Fruit fly (Drosophila melanogaster): ENCODE results near the gene CG10513.

DNA sequence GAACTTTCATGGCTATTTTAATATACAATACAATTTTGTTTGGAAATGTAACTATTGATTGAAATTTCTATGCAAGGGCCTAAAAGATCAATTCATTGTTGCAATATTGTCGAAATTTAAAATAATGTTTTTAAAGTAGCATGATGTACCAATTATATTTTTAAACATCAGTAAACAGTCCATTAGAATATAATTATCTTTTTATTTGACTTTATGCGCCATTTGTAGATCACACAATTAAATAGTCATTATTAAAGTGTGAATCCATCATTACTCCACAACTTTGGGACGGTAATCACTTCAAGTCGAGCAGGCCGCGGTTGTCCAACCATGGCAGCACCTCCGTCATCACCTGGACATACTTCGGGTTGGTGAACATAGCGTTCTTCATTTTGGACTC, 33.8 kb upstream of the CG10513 start, which contains the start of gene CG31099:
- no peak for TF ChIP-seq tj (GFP tag; optimal IDR thresholded peaks at IDR 0.05)
- no peak for TF ChIP-seq Clk (GFP tag; optimal IDR thresholded peaks at IDR 0.05)
- TF ChIP-seq ovo (GFP tag; optimal IDR thresholded peaks at IDR 0.05), result no peak
- TF ChIP-seq CG11617 (GFP tag; optimal IDR thresholded peaks at IDR 0.05), result no peak
- no peak for TF ChIP-seq kay (GFP tag; ENCODE audit: borderline replicate concordance)
- TF ChIP-seq CG7045 (GFP tag; optimal IDR thresholded peaks at IDR 0.05), result no peak
- no peak for TF ChIP-seq CG5204 (GFP tag; optimal IDR thresholded peaks at IDR 0.05)
- TF ChIP-seq cic (GFP tag; optimal IDR thresholded peaks at IDR 0.05), result no peak
- TF ChIP-seq CG7101 (tag; optimal IDR thresholded peaks at IDR 0.05), result no peak
- no peak for TF ChIP-seq pad (GFP tag; optimal IDR thresholded peaks at IDR 0.05)

All from whole organism, adult.